Worm (Caenorhabditis elegans) whole organism, L1 larva: ENCODE data around the gene mdt-6.

Experiments used
- C04F5.9 ChIP-seq: sonication (generic microtip); optimal IDR thresholded peaks from 2 replicates; lab custom pipeline; 2016; ENCODE audit warnings: missing genetic modification characterization, missing compliant biosample characterization
- C34B4.2 ChIP-seq: sonication (generic microtip); optimal IDR thresholded peaks from 2 replicates; lab custom pipeline; 2017; ENCODE audit warnings: mild to moderate bottlenecking, missing genetic modification characterization, missing compliant biosample characterization
- F16B12.6 ChIP-seq: fragments of 150-350 bp; optimal IDR thresholded peaks from 2 replicates; lab custom pipeline; 2014; ENCODE audit warnings: missing biosample characterization, missing genetic modification characterization
- alr-1 ChIP-seq: fragments of 200-800 bp; sonication (Bioruptor generic); optimal IDR thresholded peaks from 2 replicates; lab custom pipeline; 2018; ENCODE audit warnings: borderline replicate concordance, mild to moderate bottlenecking, missing genetic modification characterization, missing compliant biosample characterization
- aly-2 ChIP-seq: fragments of 150-350 bp; optimal IDR thresholded peaks from 2 replicates; lab custom pipeline; 2014; ENCODE audit warnings: missing biosample characterization, missing genetic modification characterization
- ceh-8 ChIP-seq: fragments of 200-800 bp; sonication (Bioruptor generic); optimal IDR thresholded peaks from 2 replicates; lab custom pipeline; 2018; ENCODE audit warnings: mild to moderate bottlenecking, missing genetic modification characterization, moderate library complexity, missing compliant biosample characterization
- ceh-82 ChIP-seq, 3 experiments: fragments of 150-350 bp in 1 of 3; sonication (generic microtip) in 2 of 3; optimal IDR thresholded peaks; 2 replicates each; lab custom pipeline; 2014 to 2017; ENCODE audit warnings: missing biosample characterization in 3 of 3, missing genetic modification characterization in 3 of 3
- ceh-88 ChIP-seq: fragments of 200-800 bp; sonication (Bioruptor generic); IDR thresholded peaks from 2 replicates; pipeline ENCODE4 v1.3.6; 2022; ENCODE audit warnings: missing genetic modification characterization, missing compliant biosample characterization
- efl-1 ChIP-seq, 4 experiments: fragments of 150-350 bp; optimal IDR thresholded peaks in 3 of 4; peaks in 1 of 4; 1 replicate in 1 of 4; 2 replicates in 3 of 4; lab custom pipeline; 2014; ENCODE audit warnings: missing biosample characterization in 2 of 4, missing genetic modification characterization in 2 of 4, missing genetic modification reagents in 2 of 4
- efl-3 ChIP-seq: fragments of 200-800 bp; sonication (Bioruptor generic); optimal IDR thresholded peaks from 2 replicates; lab custom pipeline; 2018; ENCODE audit warnings: mild to moderate bottlenecking, missing genetic modification characterization, missing compliant biosample characterization
- egl-13 ChIP-seq: sonication (generic microtip); optimal IDR thresholded peaks from 2 replicates; lab custom pipeline; 2016; ENCODE audit warnings: missing genotype, missing genetic modification reagents, missing genetic modification characterization, missing compliant biosample characterization
- egl-27 ChIP-seq, 2 experiments: fragments of 150-350 bp in 1 of 2; sonication (generic microtip); optimal IDR thresholded peaks; 3 replicates each; lab custom pipeline; 2017 to 2018; ENCODE audit warnings: missing biosample characterization in 2 of 2, missing genetic modification characterization in 2 of 2, missing genetic modification reagents in 2 of 2
- elt-3 ChIP-seq, 6 experiments: fragments of 150-350 bp in 1 of 6; sonication (generic microtip); optimal IDR thresholded peaks; 2 replicates each; lab custom pipeline; 2017 to 2018; ENCODE audit warnings: missing biosample characterization in 6 of 6, missing genetic modification characterization in 6 of 6, inconsistent platforms in 1 of 6
- fkh-4 ChIP-seq: sonication (generic microtip); optimal IDR thresholded peaks from 2 replicates; lab custom pipeline; 2016; ENCODE audit warnings: missing compliant biosample characterization, missing genetic modification characterization, borderline replicate concordance
- hlh-4 ChIP-seq: sonication (generic microtip); optimal IDR thresholded peaks from 2 replicates; lab custom pipeline; 2016; ENCODE audit warnings: mild to moderate bottlenecking, missing genetic modification characterization, missing compliant biosample characterization
- isw-1 ChIP-seq: fragments of 200-800 bp; sonication (Bioruptor generic); IDR thresholded peaks from 2 replicates; pipeline ENCODE4 v1.3.6; 2022; ENCODE audit warnings: missing genetic modification characterization, missing compliant biosample characterization
- jun-1 ChIP-seq: fragments of 150-350 bp; optimal IDR thresholded peaks from 2 replicates; lab custom pipeline; 2014; ENCODE audit warnings: missing biosample characterization, missing genetic modification reagents, missing genetic modification characterization
- lin-14 ChIP-seq: fragments of 200-800 bp; sonication (Bioruptor generic); optimal IDR thresholded peaks from 2 replicates; lab custom pipeline; 2018; ENCODE audit warnings: mild to moderate bottlenecking, missing genetic modification characterization, moderate library complexity, missing compliant biosample characterization
- lin-15B ChIP-seq: fragments of 150-350 bp; sonication (generic microtip); optimal IDR thresholded peaks from 3 replicates; lab custom pipeline; 2014; ENCODE audit warnings: missing biosample characterization, missing genetic modification characterization
- lir-3 ChIP-seq: sonication (generic microtip); optimal IDR thresholded peaks from 2 replicates; lab custom pipeline; 2016; ENCODE audit warnings: mild to moderate bottlenecking, missing genetic modification characterization, moderate library complexity, missing compliant biosample characterization; ENCODE audit not compliant: poor library complexity
- mab-9 ChIP-seq: fragments of 200-800 bp; sonication (Bioruptor generic); IDR thresholded peaks from 2 replicates; pipeline ENCODE4 v1.3.6; 2022; ENCODE audit warnings: missing genetic modification reagents, missing genetic modification characterization, missing compliant biosample characterization
- mdl-1 ChIP-seq, 2 experiments: fragments of 150-350 bp; optimal IDR thresholded peaks; 2 replicates each; lab custom pipeline; 2014 to 2017; ENCODE audit warnings: missing biosample characterization in 2 of 2, missing genetic modification characterization in 2 of 2, inconsistent platforms in 1 of 2
- mep-1 ChIP-seq: fragments of 150-350 bp; optimal IDR thresholded peaks from 2 replicates; lab custom pipeline; 2014; ENCODE audit warnings: missing biosample characterization, missing genetic modification characterization
- nhr-20 ChIP-seq: sonication (generic microtip); optimal IDR thresholded peaks from 2 replicates; lab custom pipeline; 2016; ENCODE audit warnings: mild to moderate bottlenecking, missing genetic modification characterization, missing compliant biosample characterization
- nhr-28 ChIP-seq: fragments of 150-350 bp; optimal IDR thresholded peaks from 2 replicates; lab custom pipeline; 2014; ENCODE audit warnings: missing biosample characterization, missing genetic modification characterization
- nhr-71 ChIP-seq: sonication (generic microtip); optimal IDR thresholded peaks from 2 replicates; lab custom pipeline; 2016; ENCODE audit warnings: mild to moderate bottlenecking, missing genetic modification characterization, moderate library complexity, missing compliant biosample characterization
- nhr-76 ChIP-seq: sonication (generic microtip); optimal IDR thresholded peaks from 2 replicates; lab custom pipeline; 2017; ENCODE audit warnings: missing biosample characterization, missing genetic modification characterization
- nhr-84 ChIP-seq: sonication (generic microtip); optimal IDR thresholded peaks from 2 replicates; lab custom pipeline; 2017; ENCODE audit warnings: missing biosample characterization, missing genetic modification characterization
- nhr-90 ChIP-seq: sonication (generic microtip); optimal IDR thresholded peaks from 2 replicates; lab custom pipeline; 2016; ENCODE audit warnings: mild to moderate bottlenecking, missing genetic modification characterization, missing compliant biosample characterization; ENCODE audit not compliant: poor library complexity
- pax-3 ChIP-seq: fragments of 200-800 bp; sonication (Bioruptor generic); optimal IDR thresholded peaks from 2 replicates; lab custom pipeline; 2018; ENCODE audit warnings: mild to moderate bottlenecking, missing genetic modification characterization, moderate library complexity, missing compliant biosample characterization
- pqm-1 ChIP-seq: sonication (generic microtip); optimal IDR thresholded peaks from 3 replicates; lab custom pipeline; 2017; ENCODE audit warnings: missing biosample characterization, missing genetic modification characterization
- rnt-1 ChIP-seq: sonication (generic microtip); optimal IDR thresholded peaks from 2 replicates; lab custom pipeline; 2016; ENCODE audit warnings: mild to moderate bottlenecking, missing genetic modification characterization, moderate library complexity, missing compliant biosample characterization
- snpc-4 ChIP-seq: fragments of 150-350 bp; optimal IDR thresholded peaks from 2 replicates; lab custom pipeline; 2014; ENCODE audit warnings: missing biosample characterization, missing genetic modification characterization
- sptf-1 ChIP-seq: fragments of 150-350 bp; optimal IDR thresholded peaks from 2 replicates; lab custom pipeline; 2014; ENCODE audit warnings: missing biosample characterization, missing genetic modification characterization
- swsn-7 ChIP-seq: sonication (generic microtip); optimal IDR thresholded peaks from 2 replicates; lab custom pipeline; 2016; ENCODE audit warnings: missing genetic modification characterization, missing compliant biosample characterization
- tlp-1 ChIP-seq: fragments of 150-350 bp; optimal IDR thresholded peaks from 2 replicates; lab custom pipeline; 2014; ENCODE audit warnings: missing biosample characterization, missing genetic modification characterization
- unc-62 ChIP-seq: fragments of 150-350 bp; optimal IDR thresholded peaks from 2 replicates; lab custom pipeline; 2014; ENCODE audit warnings: missing biosample characterization, missing genetic modification reagents, missing genetic modification characterization
- xbp-1 ChIP-seq: sonication (generic microtip); optimal IDR thresholded peaks from 2 replicates; lab custom pipeline; 2016; ENCODE audit warnings: missing genetic modification characterization, missing compliant biosample characterization
- zag-1 ChIP-seq: fragments of 150-350 bp; optimal IDR thresholded peaks from 2 replicates; lab custom pipeline; 2014; ENCODE audit warnings: missing biosample characterization, missing genetic modification characterization
- ztf-4 ChIP-seq: fragments of 150-350 bp; optimal IDR thresholded peaks from 2 replicates; lab custom pipeline; 2014; ENCODE audit warnings: missing biosample characterization, missing genetic modification characterization

mdt-6 gene

DNA sequence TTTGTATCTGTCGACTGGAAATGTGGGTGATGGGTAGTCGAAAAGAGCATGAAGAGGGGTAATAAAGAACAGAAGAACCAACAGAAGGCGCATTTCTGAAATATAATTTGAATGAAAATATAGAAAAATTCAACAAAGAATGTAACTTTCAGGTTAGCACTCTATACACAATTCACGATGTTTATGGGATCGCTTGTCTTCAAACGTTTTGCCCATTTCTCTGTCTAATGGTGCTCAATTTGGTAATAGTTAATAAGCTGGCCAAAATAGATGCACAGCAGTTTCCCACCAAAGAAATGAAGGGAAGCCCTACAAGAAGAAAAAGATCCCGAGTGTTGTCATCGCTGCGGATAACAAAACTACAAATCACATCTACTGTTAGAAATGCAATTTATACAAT is 11.9 kb downstream of the mdt-6 start, which contains the start of gene F20A1.8:
Gene F20A1.8, minus strand, starts transcription at position 101 of the 400 bp plus-strand sequence.
- no peak for TF ChIP-seq rnt-1 (tag; lab: Kevin White, UChicago)
- no peak for TF ChIP-seq jun-1 (tag; lab: Kevin White, UChicago)

- TF ChIP-seq ceh-8 (GFP tag; lab: Kevin White, UChicago) (no peak), isw-1 (GFP tag; lab: Robert Waterston, UW) (no peak), nhr-20 (no peak), mab-9 (GFP tag; lab: Robert Waterston, UW) (no peak), alr-1 (tag; lab: Kevin White, UChicago) (no peak), C34B4.2 (tag; lab: Kevin White, UChicago) (no peak), mep-1 (no peak), xbp-1 (tag; lab: Kevin White, UChicago) (no peak), efl-3 (no peak)
- TF ChIP-seq, all 84 proteins: peak for 0
Observed at ce11 chrV:7046005-7046404, 13.4 kb downstream of the mdt-6 start, which contains the start of gene F20A1.2. Gene F20A1.2, plus strand, starts transcription at chrV:7046305.

DNA sequence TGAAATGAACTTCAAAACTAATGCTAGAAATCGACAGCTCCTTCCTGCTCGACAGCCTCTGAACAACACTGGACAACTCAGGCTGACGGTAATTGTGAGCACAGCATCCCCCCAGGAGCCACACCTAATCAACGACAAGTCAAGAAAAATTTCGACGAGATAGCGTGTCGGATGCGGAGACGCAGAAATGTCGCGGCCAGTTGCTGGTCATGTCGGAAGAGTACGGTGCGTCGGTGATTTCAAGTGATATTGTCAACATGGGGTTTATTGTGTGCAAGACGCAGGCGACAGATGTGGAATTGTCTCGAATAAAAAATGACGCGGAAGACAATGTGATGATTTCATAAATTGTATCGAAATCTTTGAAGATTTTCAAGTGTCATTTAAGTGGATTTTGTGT is 22.9 kb downstream of the mdt-6 start, which contains the start of gene twk-11:
Gene twk-11, minus strand, starts transcription at position 101 of the 400 bp plus-strand sequence.
- TF ChIP-seq tlp-1: no peak
- TF ChIP-seq efl-1 (optimal IDR thresholded peaks at IDR 0.05; lab: Kevin White, UChicago): no peak
- TF ChIP-seq efl-1 (GFP tag; optimal IDR thresholded peaks at IDR 0.05 in 1 of 2; lab: Kevin White, UChicago): no peak
- TF ChIP-seq nhr-71 (tag; lab: Kevin White, UChicago): no peak
- no peak for TF ChIP-seq F16B12.6 (tag; lab: Kevin White, UChicago)
- no peak for TF ChIP-seq mdl-1 (tag; optimal IDR thresholded peaks at IDR 0.05; lab: Kevin White, UChicago)
- TF ChIP-seq swsn-7 (tag; lab: Kevin White, UChicago): no peak
- no peak for TF ChIP-seq nhr-76 (tag; lab: Kevin White, UChicago)
- no peak for TF ChIP-seq hlh-4 (tag; lab: Kevin White, UChicago)
- no peak for TF ChIP-seq nhr-90 (tag; lab: Kevin White, UChicago)
- no peak for TF ChIP-seq nhr-84 (tag; lab: Kevin White, UChicago)
- TF ChIP-seq C04F5.9 (tag; lab: Kevin White, UChicago): no peak
- no peak for TF ChIP-seq snpc-4 (tag; lab: Kevin White, UChicago)
- TF ChIP-seq unc-62 (GFP tag; lab: Kevin White, UChicago): no peak
- no peak for TF ChIP-seq ztf-4 (tag; lab: Kevin White, UChicago)
- TF ChIP-seq aly-2 (tag; lab: Kevin White, UChicago): no peak
- TF ChIP-seq C34B4.2 (tag; lab: Kevin White, UChicago): no peak
- TF ChIP-seq fkh-4 (tag; lab: Kevin White, UChicago): no peak
- TF ChIP-seq egl-13 (tag; lab: Kevin White, UChicago): no peak

DNA sequence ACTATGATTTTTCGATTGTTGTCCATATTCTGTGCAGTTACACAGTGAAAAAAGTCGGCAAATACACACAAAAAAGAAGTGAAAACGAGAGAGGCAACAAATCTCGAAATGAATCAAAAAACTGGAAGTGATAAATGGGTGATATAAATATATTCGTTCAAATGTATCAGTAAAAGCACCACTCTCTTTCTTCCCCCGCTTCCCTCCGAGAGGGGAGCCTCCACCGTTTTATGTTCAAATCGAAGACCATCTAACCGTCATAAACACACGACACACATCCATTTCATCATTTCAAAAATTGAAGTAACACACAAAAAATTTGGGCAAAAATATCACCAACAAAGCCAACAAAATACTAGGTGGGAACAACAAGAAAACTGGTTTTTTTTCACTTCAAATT is 32.4 kb downstream of the mdt-6 start, which contains the start of gene F20A1.6:
Gene F20A1.6, minus strand, starts transcription at position 101 of the 400 bp plus-strand sequence.
- TF ChIP-seq ceh-82 (tag; optimal IDR thresholded peaks at IDR 0.05; lab: Kevin White, UChicago) (no peak), pax-3 (tag; lab: Kevin White, UChicago) (no peak), egl-27 (tag; optimal IDR thresholded peaks at IDR 0.05; lab: Kevin White, UChicago) (no peak), C34B4.2 (tag; lab: Kevin White, UChicago) (no peak), lir-3 (tag; lab: Kevin White, UChicago) (no peak), tlp-1 (no peak), efl-3 (no peak), zag-1 (tag; lab: Kevin White, UChicago) (no peak), alr-1 (tag; lab: Kevin White, UChicago) (no peak), sptf-1 (tag; lab: Kevin White, UChicago) (no peak), nhr-90 (tag; lab: Kevin White, UChicago) (no peak), elt-3 (tag; optimal IDR thresholded peaks at IDR 0.05; lab: Kevin White, UChicago) (no peak), nhr-28 (tag; lab: Kevin White, UChicago) (no peak), ceh-88 (GFP tag; lab: Robert Waterston, UW) (no peak), ceh-8 (GFP tag; lab: Kevin White, UChicago) (no peak), nhr-71 (tag; lab: Kevin White, UChicago) (no peak), pqm-1 (tag; lab: Kevin White, UChicago) (no peak), lin-15B (no peak), lin-14 (GFP tag; lab: Kevin White, UChicago) (no peak), ztf-4 (tag; lab: Kevin White, UChicago) (no peak)
